Worm (Caenorhabditis elegans) whole organism, young adult: Measurements from ENCODE around the gene K08H10.10.
A peak's percentile ranks its signal among the peaks of the same experiment; 100 is the strongest.

ENCODE experiments used
- B0261.1 ChIP-seq: sonication (generic microtip); optimal IDR thresholded peaks from 2 replicates; lab custom pipeline; 2016; ENCODE audit warnings: mild to moderate bottlenecking, missing genetic modification characterization, moderate library complexity, missing compliant biosample characterization
- B0336.3 ChIP-seq: fragments of 200-800 bp; sonication (Bioruptor generic); IDR thresholded peaks from 2 replicates; pipeline ENCODE4 v1.3.6; 2022; ENCODE audit warnings: missing genetic modification characterization, missing compliant biosample characterization
- F39B2.1 ChIP-seq: fragments of 200-800 bp; sonication (Bioruptor generic); IDR thresholded peaks from 2 replicates; pipeline ENCODE4 v1.3.6; 2022; ENCODE audit warnings: missing genetic modification reagents, missing genetic modification characterization, missing compliant biosample characterization
- F57A8.1 ChIP-seq: fragments of 200-800 bp; sonication (Bioruptor generic); optimal IDR thresholded peaks from 2 replicates; lab custom pipeline; 2018; ENCODE audit warnings: mild to moderate bottlenecking, missing genetic modification characterization, moderate library complexity, missing compliant biosample characterization
- K12H6.12 ChIP-seq: fragments of 200-800 bp; sonication (Bioruptor generic); optimal IDR thresholded peaks from 2 replicates; lab custom pipeline; 2018; ENCODE audit warnings: mild to moderate bottlenecking, missing genetic modification characterization, missing compliant biosample characterization
- Y53F4B.3 ChIP-seq: fragments of 200-800 bp; sonication (Bioruptor generic); IDR thresholded peaks from 2 replicates; pipeline ENCODE4 v1.3.6; 2022; ENCODE audit warnings: missing genetic modification reagents, missing genetic modification characterization, missing compliant biosample characterization
- Y53G8AR.9 ChIP-seq: fragments of 200-800 bp; sonication (Bioruptor generic); conservative IDR thresholded peaks from 2 replicates; pipeline ENCODE4 v1.3.6; 2022; ENCODE audit warnings: missing genetic modification reagents, missing genetic modification characterization, missing compliant biosample characterization
- Y56A3A.18 ChIP-seq: fragments of 200-800 bp; sonication (Bioruptor generic); IDR thresholded peaks from 2 replicates; pipeline ENCODE4 v1.3.6; 2022; ENCODE audit warnings: missing genetic modification reagents, missing genetic modification characterization, missing compliant biosample characterization
- Y67H2A.10 ChIP-seq: fragments of 200-800 bp; sonication (Bioruptor generic); conservative IDR thresholded peaks from 2 replicates; pipeline ENCODE4 v1.3.6; 2022; ENCODE audit warnings: missing genetic modification reagents, missing genetic modification characterization, missing compliant biosample characterization
- Y95B8A.8 ChIP-seq: fragments of 200-800 bp; sonication (Bioruptor generic); IDR thresholded peaks from 2 replicates; pipeline ENCODE4 v1.3.6; 2022; ENCODE audit warnings: missing genetic modification reagents, missing genetic modification characterization, missing compliant biosample characterization
- aptf-2 ChIP-seq: fragments of 200-800 bp; sonication (Bioruptor generic); conservative IDR thresholded peaks from 2 replicates; pipeline ENCODE4 v1.3.6; 2022; ENCODE audit warnings: missing genetic modification reagents, missing genetic modification characterization, missing compliant biosample characterization
- cebp-2 ChIP-seq: fragments of 200-800 bp; sonication (Bioruptor generic); IDR thresholded peaks from 2 replicates; pipeline ENCODE4 v1.3.6; 2022; ENCODE audit warnings: missing genetic modification characterization, missing compliant biosample characterization
- die-1 ChIP-seq: sonication (generic microtip); optimal IDR thresholded peaks from 2 replicates; lab custom pipeline; 2016; ENCODE audit warnings: missing genotype, mild to moderate bottlenecking, missing genetic modification characterization, missing compliant biosample characterization
- dox-1 ChIP-seq: fragments of 200-800 bp; sonication (Bioruptor generic); IDR thresholded peaks from 2 replicates; pipeline ENCODE4 v1.3.6; 2022; ENCODE audit warnings: missing genetic modification reagents, missing genetic modification characterization, missing compliant biosample characterization
- egrh-3 ChIP-seq: fragments of 200-800 bp; sonication (Bioruptor generic); IDR thresholded peaks from 2 replicates; pipeline ENCODE4 v1.3.6; 2022; ENCODE audit warnings: missing genetic modification reagents, missing genetic modification characterization, missing compliant biosample characterization
- ekl-4 ChIP-seq: fragments of 200-800 bp; sonication (Bioruptor generic); IDR thresholded peaks from 2 replicates; pipeline ENCODE4 v1.3.6; 2022; ENCODE audit warnings: missing genetic modification reagents, missing genetic modification characterization, missing compliant biosample characterization
- him-1 ChIP-seq: sonication (generic microtip); optimal IDR thresholded peaks from 2 replicates; lab custom pipeline; 2016; ENCODE audit warnings: missing genotype, missing genetic modification reagents, missing genetic modification characterization, missing compliant biosample characterization
- hlh-12 ChIP-seq: sonication (generic microtip); optimal IDR thresholded peaks from 2 replicates; lab custom pipeline; 2016; ENCODE audit warnings: missing genetic modification characterization, missing compliant biosample characterization
- hlh-26 ChIP-seq: fragments of 200-800 bp; sonication (Bioruptor generic); conservative IDR thresholded peaks from 2 replicates; pipeline ENCODE4 v1.3.6; 2022; ENCODE audit warnings: missing genetic modification reagents, missing genetic modification characterization, missing compliant biosample characterization
- let-607 ChIP-seq, 2 experiments: fragments of 200-800 bp in 1 of 2; sonication (Bioruptor generic) in 1 of 2; sonication (generic microtip) in 1 of 2; optimal IDR thresholded peaks; 2 replicates each; lab custom pipeline; 2016 to 2018; ENCODE audit warnings: mild to moderate bottlenecking in 2 of 2, missing compliant biosample characterization in 2 of 2, missing genetic modification characterization in 2 of 2, moderate library complexity in 2 of 2, missing genotype in 1 of 2
- lin-26 ChIP-seq: fragments of 200-800 bp; sonication (Bioruptor generic); IDR thresholded peaks from 2 replicates; pipeline ENCODE4 v1.3.6; 2022; ENCODE audit warnings: missing genetic modification reagents, missing genetic modification characterization, missing compliant biosample characterization
- lin-35 ChIP-seq, 3 experiments: fragments of 150-350 bp in 2 of 3; sonication (generic microtip) in 1 of 3; optimal IDR thresholded peaks; 2 replicates each; lab custom pipeline; 2014 to 2018; ENCODE audit warnings: missing biosample characterization in 3 of 3, missing genetic modification characterization in 3 of 3, missing genetic modification reagents in 3 of 3
- lir-1 ChIP-seq: fragments of 200-800 bp; sonication (Bioruptor generic); conservative IDR thresholded peaks from 2 replicates; pipeline ENCODE4 v1.3.6; 2022; ENCODE audit warnings: missing genetic modification reagents, missing genetic modification characterization, missing compliant biosample characterization
- lsl-1 ChIP-seq: fragments of 200-800 bp; sonication (Bioruptor generic); optimal IDR thresholded peaks from 2 replicates; lab custom pipeline; 2018; ENCODE audit warnings: mild to moderate bottlenecking, missing genetic modification characterization, moderate library complexity, missing compliant biosample characterization
- lsy-27 ChIP-seq: sonication (generic microtip); optimal IDR thresholded peaks from 2 replicates; lab custom pipeline; 2017; ENCODE audit warnings: missing genetic modification characterization, mild to moderate bottlenecking, missing compliant biosample characterization, antibody characterized with exemption, missing genotype, borderline replicate concordance; ENCODE audit not compliant: insufficient read depth
- madf-3 ChIP-seq: fragments of 200-800 bp; sonication (Bioruptor generic); IDR thresholded peaks from 2 replicates; pipeline ENCODE4 v1.3.6; 2022; ENCODE audit warnings: missing genetic modification reagents, missing genetic modification characterization, missing compliant biosample characterization
- mel-28 ChIP-seq: sonication (generic microtip); optimal IDR thresholded peaks from 2 replicates; lab custom pipeline; 2016; ENCODE audit warnings: borderline replicate concordance, mild to moderate bottlenecking, missing genetic modification characterization, missing compliant biosample characterization
- mes-4 ChIP-seq: sonication (generic microtip); optimal IDR thresholded peaks from 2 replicates; lab custom pipeline; 2016; ENCODE audit warnings: missing genotype, missing genetic modification characterization, missing compliant biosample characterization
- nhr-120 ChIP-seq: fragments of 200-800 bp; sonication (Bioruptor generic); IDR thresholded peaks from 2 replicates; pipeline ENCODE4 v1.3.6; 2022; ENCODE audit warnings: missing genetic modification characterization, missing compliant biosample characterization
- nhr-179 ChIP-seq: sonication (generic microtip); optimal IDR thresholded peaks from 2 replicates; lab custom pipeline; 2016; ENCODE audit warnings: mild to moderate bottlenecking, missing genetic modification characterization, missing compliant biosample characterization
- nhr-90 ChIP-seq: sonication (generic microtip); optimal IDR thresholded peaks from 2 replicates; lab custom pipeline; 2016; ENCODE audit warnings: missing genotype, mild to moderate bottlenecking, missing genetic modification characterization, missing compliant biosample characterization
- pha-4 ChIP-seq: fragments of 150-350 bp; sonication (generic microtip); optimal IDR thresholded peaks from 2 replicates; lab custom pipeline; 2014; ENCODE audit warnings: missing biosample characterization, missing genetic modification reagents, missing genetic modification characterization
- rec-8 ChIP-seq, 2 experiments: sonication (generic microtip); optimal IDR thresholded peaks; 2 replicates each; lab custom pipeline; 2016; ENCODE audit warnings: mild to moderate bottlenecking in 2 of 2, missing genetic modification characterization in 2 of 2, missing genetic modification reagents in 2 of 2, missing genotype in 2 of 2, missing biosample characterization in 1 of 2, missing compliant biosample characterization in 1 of 2, moderate library complexity in 1 of 2
- sdz-38 ChIP-seq: sonication (generic microtip); optimal IDR thresholded peaks from 2 replicates; lab custom pipeline; 2016; ENCODE audit warnings: missing genotype, missing genetic modification characterization, missing compliant biosample characterization
- snpc-1.1 ChIP-seq: sonication (generic microtip); optimal IDR thresholded peaks from 2 replicates; lab custom pipeline; 2017; ENCODE audit warnings: missing genetic modification characterization, mild to moderate bottlenecking, missing compliant biosample characterization, antibody characterized with exemption, moderate library complexity, missing genotype, missing genetic modification reagents; ENCODE audit not compliant: insufficient read depth
- sptf-2 ChIP-seq: fragments of 200-800 bp; sonication (Bioruptor generic); optimal IDR thresholded peaks from 2 replicates; lab custom pipeline; 2018; ENCODE audit warnings: mild to moderate bottlenecking, missing genetic modification characterization, missing compliant biosample characterization
- tbp1 ChIP-seq: fragments of 200-800 bp; sonication (Bioruptor generic); optimal IDR thresholded peaks from 2 replicates; lab custom pipeline; 2018; ENCODE audit warnings: mild to moderate bottlenecking, missing genetic modification characterization, missing compliant biosample characterization
- tbx-9 ChIP-seq: sonication (generic microtip); optimal IDR thresholded peaks from 2 replicates; lab custom pipeline; 2016; ENCODE audit warnings: borderline replicate concordance, missing genetic modification characterization, inconsistent platforms, missing compliant biosample characterization
- unc-62 ChIP-seq: fragments of 150-350 bp; optimal IDR thresholded peaks from 2 replicates; lab custom pipeline; 2014; ENCODE audit warnings: missing biosample characterization, missing genetic modification reagents, missing genetic modification characterization
- zfh-2 ChIP-seq: fragments of 200-800 bp; sonication (Bioruptor generic); conservative IDR thresholded peaks from 2 replicates; pipeline ENCODE4 v1.3.6; 2022; ENCODE audit warnings: missing genetic modification reagents, missing genetic modification characterization, missing compliant biosample characterization
- zim-3 ChIP-seq: sonication (generic microtip); optimal IDR thresholded peaks from 2 replicates; lab custom pipeline; 2017; ENCODE audit warnings: mild to moderate bottlenecking, missing genetic modification characterization, moderate library complexity, missing compliant biosample characterization
- ztf-18 ChIP-seq: sonication (generic microtip); optimal IDR thresholded peaks from 2 replicates; lab custom pipeline; 2016; ENCODE audit warnings: missing genotype, mild to moderate bottlenecking, missing genetic modification characterization, missing compliant biosample characterization
- ztf-25 ChIP-seq: fragments of 200-800 bp; sonication (Bioruptor generic); IDR thresholded peaks from 2 replicates; pipeline ENCODE4 v1.3.6; 2022; ENCODE audit warnings: missing genetic modification reagents, missing genetic modification characterization, missing compliant biosample characterization
- ztf-28 ChIP-seq: fragments of 200-800 bp; sonication (Bioruptor generic); IDR thresholded peaks from 2 replicates; pipeline ENCODE4 v1.3.6; 2022; ENCODE audit warnings: missing genetic modification reagents, missing genetic modification characterization, missing compliant biosample characterization
- ztf-3 ChIP-seq: fragments of 200-800 bp; sonication (Bioruptor generic); optimal IDR thresholded peaks from 2 replicates; lab custom pipeline; 2018; ENCODE audit warnings: mild to moderate bottlenecking, missing genetic modification characterization, missing compliant biosample characterization

The K08H10.10 gene

ce11 chrV:9965891-9966290 lies 35.0 kb upstream of the K08H10.10 start:
- TF ChIP-seq F39B2.1 (GFP tag; lab: Robert Waterston, UW) (no peak), zfh-2 (peak; percentile 36; the same call in 1 of the 2 replicates), Y53F4B.3 (GFP tag; lab: Robert Waterston, UW) (no peak), lin-26 (GFP tag; lab: Robert Waterston, UW) (no peak), zim-3 (no peak), nhr-90 (tag; lab: Kevin White, UChicago) (no peak), unc-62 (GFP tag; lab: Kevin White, UChicago) (no peak), lsy-27 (tag; lab: Kevin White, UChicago) (no peak), madf-3 (0 out of 2 replicates have a peak, but pooled peaks have one; percentile 19), ztf-18 (tag; lab: Kevin White, UChicago) (no peak), die-1 (tag; lab: Kevin White, UChicago) (no peak)

- peak; percentile 74 for TF ChIP-seq hlh-12 (tag; lab: Kevin White, UChicago)
- TF ChIP-seq lin-26 (GFP tag; lab: Robert Waterston, UW) = peak; percentile 99
- peak; percentile 88 to 96 for TF ChIP-seq rec-8 (tag; optimal IDR thresholded peaks at IDR 0.05; lab: Kevin White, UChicago)
- TF ChIP-seq tbx-9 (tag; lab: Kevin White, UChicago) = peak; percentile 70
- TF ChIP-seq Y53G8AR.9 (GFP tag; lab: Robert Waterston, UW) = 0 out of 2 replicates have a peak, but pooled peaks have one; percentile 35
- 0 out of 2 replicates have a peak, but pooled peaks have one; percentile 80 for TF ChIP-seq Y95B8A.8 (GFP tag; lab: Robert Waterston, UW)
- TF ChIP-seq hlh-26 (GFP tag; lab: Robert Waterston, UW) = 0 out of 2 replicates have a peak, but pooled peaks have one; percentile 27
- TF ChIP-seq B0336.3 (GFP tag; lab: Robert Waterston, UW) = peak; percentile 86
- 0 out of 2 replicates have a peak, but pooled peaks have one; percentile 44 for TF ChIP-seq aptf-2 (GFP tag; lab: Robert Waterston, UW)
- no peak for TF ChIP-seq pha-4 (tag; lab: Kevin White, UChicago)
- TF ChIP-seq him-1 (tag; lab: Kevin White, UChicago) = peak; percentile 97
- TF ChIP-seq let-607 (tag; optimal IDR thresholded peaks at IDR 0.05; lab: Kevin White, UChicago) = peak; percentile 62 to 73
- TF ChIP-seq Y67H2A.10 (GFP tag; lab: Robert Waterston, UW) = peak; percentile 66; the same call in 1 of the 2 replicates
- peak; percentile 85 for TF ChIP-seq ztf-18 (tag; lab: Kevin White, UChicago)
- peak; percentile 63 for TF ChIP-seq egrh-3 (GFP tag; lab: Robert Waterston, UW)
- TF ChIP-seq lsl-1 (GFP tag; lab: Kevin White, UChicago) = peak; percentile 53
- peak; percentile 45 for TF ChIP-seq mel-28 (tag; lab: Kevin White, UChicago)
- TF ChIP-seq sdz-38 (tag; lab: Kevin White, UChicago) = peak; percentile 48
- peak; percentile 87 for TF ChIP-seq dox-1 (GFP tag; lab: Robert Waterston, UW)
- TF ChIP-seq ekl-4 (GFP tag; lab: Robert Waterston, UW) = peak; percentile 82
- no peak for TF ChIP-seq unc-62 (GFP tag; lab: Kevin White, UChicago)
- peak; percentile 98 for TF ChIP-seq cebp-2 (GFP tag; lab: Robert Waterston, UW)
- TF ChIP-seq Y53F4B.3 (GFP tag; lab: Robert Waterston, UW) = no peak
- TF ChIP-seq tbp1 = peak; percentile 99
- TF ChIP-seq mes-4 (tag; lab: Kevin White, UChicago) = peak; percentile 92
- TF ChIP-seq snpc-1.1 (tag; lab: Kevin White, UChicago) = peak; percentile 65
- TF ChIP-seq ztf-3 (GFP tag; lab: Kevin White, UChicago) = peak; percentile 35
- peak; percentile 97 for TF ChIP-seq sptf-2 (GFP tag; lab: Kevin White, UChicago)
- TF ChIP-seq B0261.1 (tag; lab: Kevin White, UChicago) = peak; percentile 96
- peak; percentile 42; the same call in 1 of the 2 replicates for TF ChIP-seq lir-1
- peak; percentile 69 for TF ChIP-seq nhr-179
- peak; percentile 92 for TF ChIP-seq ztf-28
- TF ChIP-seq nhr-120 = peak; percentile 96
- peak; percentile 98 for TF ChIP-seq F57A8.1
- peak; percentile 93 for TF ChIP-seq Y56A3A.18
- TF ChIP-seq ztf-25 = peak; percentile 95
- peak in 2 of 3 experiments; percentile 35 to 70 for TF ChIP-seq lin-35 (GFP tag; optimal IDR thresholded peaks at IDR 0.05; lab: Kevin White, UChicago)
- peak; percentile 80 for TF ChIP-seq K12H6.12 (tag; lab: Kevin White, UChicago)
These were observed 30.7 kb upstream of the K08H10.10 start for ce11 chrV:9970119-9970518.
